Fruit fly (Drosophila melanogaster): ENCODE data around the gene CG2964.
A peak's percentile ranks its signal among the peaks of the same experiment; 100 is the strongest.

Gene CG2964

dm6 chr2L:2808038-2808699, 4.1 kb upstream of the CG2964 start:
- no peak for TF ChIP-seq CG17801 (GFP tag; optimal IDR thresholded peaks at IDR 0.05; ENCODE audit: partially characterized antibody)

dm6 chr2L:2810831-2811230, 1.4 kb upstream of the CG2964 start:
- TF ChIP-seq CG17801 (GFP tag; optimal IDR thresholded peaks at IDR 0.05; ENCODE audit: partially characterized antibody) = no peak

- no peak for TF ChIP-seq CG17801 (GFP tag; optimal IDR thresholded peaks at IDR 0.05; ENCODE audit: partially characterized antibody)
These were observed 3.4 kb downstream of the CG2964 start, which contains the start of gene G6P for dm6 chr2L:2815673-2816072. Gene G6P (minus strand): TSS chr2L:2815760.

dm6 chr2L:2825406-2825805, 13.2 kb downstream of the CG2964 start, which contains the start of gene CG3123:
Gene CG3123 (minus strand): TSS chr2L:2825506.
- no peak for TF ChIP-seq CG17801 (GFP tag; optimal IDR thresholded peaks at IDR 0.05; ENCODE audit: partially characterized antibody)

dm6 chr2L:2829637-2830340, 17.6 kb downstream of the CG2964 start, which contains the start of gene Duox:
Gene Duox (minus strand): TSS chr2L:2830248.
- no peak for TF ChIP-seq CG17801 (GFP tag; optimal IDR thresholded peaks at IDR 0.05; ENCODE audit: partially characterized antibody)

- TF ChIP-seq CG17801 (GFP tag; optimal IDR thresholded peaks at IDR 0.05; ENCODE audit: partially characterized antibody) = peak; percentile 49
These were observed 18.1 kb downstream of the CG2964 start for dm6 chr2L:2830341-2830800.

- TF ChIP-seq CG17801 (GFP tag; optimal IDR thresholded peaks at IDR 0.05; ENCODE audit: partially characterized antibody) = no peak
These were observed 25.7 kb downstream of the CG2964 start, which contains the start of the genes CG3119 and Cpr23B for dm6 chr2L:2837742-2838461. Gene CG3119 (minus strand): TSS chr2L:2837833. Gene Cpr23B (plus strand): TSS chr2L:2838411.

dm6 chr2L:2839850-2840249, 27.6 kb downstream of the CG2964 start, which contains the start of gene CG2975:
Gene CG2975 (plus strand): TSS chr2L:2840124.
- no peak for TF ChIP-seq CG17801 (GFP tag; optimal IDR thresholded peaks at IDR 0.05; ENCODE audit: partially characterized antibody)

dm6 chr2L:2840311-2840710, 28.1 kb downstream of the CG2964 start:
- TF ChIP-seq CG17801 (GFP tag; optimal IDR thresholded peaks at IDR 0.05; ENCODE audit: partially characterized antibody) = no peak

- TF ChIP-seq CG17801 (GFP tag; optimal IDR thresholded peaks at IDR 0.05; ENCODE audit: partially characterized antibody) = no peak
These were observed 32.2 kb downstream of the CG2964 start, which contains the start of gene CG18558 for dm6 chr2L:2844413-2844812. Gene CG18558 (minus strand): TSS chr2L:2844513.

- no peak for TF ChIP-seq CG17801 (GFP tag; optimal IDR thresholded peaks at IDR 0.05; ENCODE audit: partially characterized antibody)
These were observed 33.4 kb downstream of the CG2964 start, which contains the start of gene CG18557 for dm6 chr2L:2845634-2846033. Gene CG18557 (minus strand): TSS chr2L:2845734.

dm6 chr2L:2847112-2847682, 35.0 kb downstream of the CG2964 start, which contains the start of the genes CG3117 and CG2983:
Gene CG3117 (minus strand): TSS chr2L:2847212.
Gene CG2983 (plus strand): TSS chr2L:2847632.
- no peak for TF ChIP-seq CG17801 (GFP tag; optimal IDR thresholded peaks at IDR 0.05; ENCODE audit: partially characterized antibody)

dm6 chr2L:2851589-2851988, 39.4 kb downstream of the CG2964 start:
- TF ChIP-seq CG17801 (GFP tag; optimal IDR thresholded peaks at IDR 0.05; ENCODE audit: partially characterized antibody) = no peak

- TF ChIP-seq CG17801 (GFP tag; optimal IDR thresholded peaks at IDR 0.05; ENCODE audit: partially characterized antibody) = no peak
These were observed 43.0 kb downstream of the CG2964 start for dm6 chr2L:2855204-2855768.
